Worm (Caenorhabditis elegans) whole organism, young adult: Measurements from ENCODE around the gene clec-27.

ENCODE experiments used
- D2030.7 ChIP-seq: fragments of 200-800 bp; sonication (Bioruptor generic); IDR thresholded peaks from 2 replicates; pipeline ENCODE4 v1.3.6; 2022; ENCODE audit warnings: missing genetic modification reagents, missing genetic modification characterization, missing compliant biosample characterization
- chd-7 ChIP-seq: sonication (generic microtip); optimal IDR thresholded peaks from 2 replicates; lab custom pipeline; 2016; ENCODE audit warnings: mild to moderate bottlenecking, missing genetic modification characterization, moderate library complexity, missing compliant biosample characterization
- efl-1 ChIP-seq: fragments of 150-350 bp; optimal IDR thresholded peaks from 2 replicates; lab custom pipeline; 2014; ENCODE audit warnings: missing biosample characterization, missing genetic modification reagents, missing genetic modification characterization
- ekl-4 ChIP-seq: fragments of 200-800 bp; sonication (Bioruptor generic); IDR thresholded peaks from 2 replicates; pipeline ENCODE4 v1.3.6; 2022; ENCODE audit warnings: missing genetic modification reagents, missing genetic modification characterization, missing compliant biosample characterization
- lsy-27 ChIP-seq: sonication (generic microtip); optimal IDR thresholded peaks from 2 replicates; lab custom pipeline; 2017; ENCODE audit warnings: missing genetic modification characterization, mild to moderate bottlenecking, missing compliant biosample characterization, antibody characterized with exemption, missing genotype, borderline replicate concordance; ENCODE audit not compliant: insufficient read depth
- nhr-120 ChIP-seq: fragments of 200-800 bp; sonication (Bioruptor generic); IDR thresholded peaks from 2 replicates; pipeline ENCODE4 v1.3.6; 2022; ENCODE audit warnings: missing genetic modification characterization, missing compliant biosample characterization
- snpc-4 ChIP-seq, 5 experiments: fragments of 150-350 bp in 1 of 5; sonication (generic microtip) in 4 of 5; optimal IDR thresholded peaks; 2 replicates each; lab custom pipeline; 2014 to 2018; ENCODE audit warnings: missing genetic modification characterization in 5 of 5, missing biosample characterization in 3 of 5, antibody characterized with exemption in 2 of 5, mild to moderate bottlenecking in 2 of 5, missing compliant biosample characterization in 2 of 5, missing genotype in 2 of 5, moderate library complexity in 2 of 5, missing genetic modification reagents in 1 of 5

DNA sequence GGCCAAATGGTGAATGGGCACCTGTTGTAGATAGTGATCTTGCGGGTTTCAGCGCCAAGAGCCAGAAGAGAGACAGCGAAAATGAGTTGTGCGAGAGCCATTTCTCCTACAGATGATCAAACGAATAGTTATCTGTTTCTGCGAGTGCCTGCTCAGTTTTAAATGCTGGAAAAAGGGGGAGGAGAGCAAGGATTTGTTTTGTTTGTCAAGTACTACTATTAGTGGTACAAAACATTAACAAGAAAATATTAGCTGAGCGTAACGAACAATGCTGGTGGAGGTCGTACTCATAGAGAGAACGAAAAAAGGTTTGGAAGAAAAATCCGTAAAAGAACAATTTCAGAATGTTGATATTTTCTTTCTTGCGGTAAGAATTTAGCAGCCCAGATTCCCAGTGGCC is 17.0 kb downstream of the clec-27 start, which contains the start of gene thn-4:
- no peak for TF ChIP-seq chd-7 (tag; lab: Kevin White, UChicago)
- no peak for TF ChIP-seq D2030.7 (GFP tag; lab: Robert Waterston, UW)
- no peak for TF ChIP-seq lsy-27
- no peak for TF ChIP-seq ekl-4 (GFP tag; lab: Robert Waterston, UW)
- TF ChIP-seq efl-1, result no peak
- no peak for TF ChIP-seq snpc-4 (GFP tag; optimal IDR thresholded peaks at IDR 0.05; lab: Kevin White, UChicago)
- TF ChIP-seq snpc-4 (tag; optimal IDR thresholded peaks at IDR 0.05; lab: Kevin White, UChicago), result no peak
- no peak for TF ChIP-seq nhr-120 (GFP tag; lab: Robert Waterston, UW)
